Fruit fly (Drosophila melanogaster) whole organism: Measurements from ENCODE around the gene CG2854.

Experiments used
- CG8478 ChIP-seq: fragments of >200 bp; optimal IDR thresholded peaks from 2 replicates; lab custom pipeline; 2018; ENCODE audit warnings: inconsistent platforms
- EcR ChIP-seq, 2 experiments: fragments of >200 bp; optimal IDR thresholded peaks; 2 replicates each; lab custom pipeline; 2017; ENCODE audit warnings: missing biosample characterization in 2 of 2, missing genetic modification characterization in 2 of 2, missing genetic modification reagents in 2 of 2
- psq ChIP-seq: fragments of >200 bp; optimal IDR thresholded peaks from 2 replicates; lab custom pipeline; 2017
- usp ChIP-seq: fragments of >200 bp; optimal IDR thresholded peaks from 2 replicates; lab custom pipeline; 2017; ENCODE audit warnings: missing biosample characterization, missing genetic modification characterization, mixed read lengths

DNA sequence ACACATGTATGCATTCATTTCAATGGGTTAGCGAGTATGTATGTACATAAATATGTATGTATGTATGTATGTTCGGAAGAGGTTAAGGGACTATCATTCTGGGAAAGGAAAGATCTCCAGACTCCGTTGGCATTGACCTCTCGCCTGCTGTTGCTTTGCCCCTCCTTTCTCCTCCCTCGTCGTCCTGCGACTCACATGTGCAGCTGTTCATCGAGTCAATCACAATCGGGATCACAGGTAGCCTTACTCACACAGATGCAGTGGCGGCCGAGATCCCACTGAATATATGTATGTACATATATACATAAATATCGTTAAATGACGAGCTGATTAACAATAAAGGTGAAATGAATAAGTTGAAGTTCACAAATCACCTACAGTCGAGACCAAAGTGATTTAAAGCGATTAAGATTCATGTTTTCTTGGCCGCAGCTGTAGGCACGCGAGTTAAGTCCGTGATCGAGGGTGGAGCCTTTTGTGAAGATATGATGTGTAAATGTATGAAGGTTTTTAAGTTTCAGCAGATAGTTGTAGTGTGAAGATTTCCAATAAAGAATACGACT is 18.4 kb upstream of the CG2854 start:
- TF ChIP-seq EcR (GFP tag; optimal IDR thresholded peaks at IDR 0.05; lab: Kevin White, UChicago) = no peak
- no peak for TF ChIP-seq usp (GFP tag; lab: Kevin White, UChicago)
- no peak for TF ChIP-seq CG8478 (lab: Kevin White, UChicago)
- no peak for TF ChIP-seq psq (lab: Kevin White, UChicago)
